Worm (Caenorhabditis elegans) whole organism, L4/young adult: ENCODE results near the gene Y26E6A.3.

Experiments
- W03F9.2 ChIP-seq: fragments of 150-350 bp; optimal IDR thresholded peaks from 2 replicates; lab custom pipeline; 2014; ENCODE audit warnings: missing biosample characterization, missing genetic modification characterization
- dao-5 ChIP-seq: sonication (generic microtip); optimal IDR thresholded peaks from 2 replicates; lab custom pipeline; 2016; ENCODE audit warnings: missing genotype, missing genetic modification characterization, moderate library complexity, missing compliant biosample characterization
- him-1 ChIP-seq: sonication (generic microtip); optimal IDR thresholded peaks from 2 replicates; lab custom pipeline; 2016; ENCODE audit warnings: missing genotype, missing genetic modification reagents, missing genetic modification characterization, missing compliant biosample characterization

DNA sequence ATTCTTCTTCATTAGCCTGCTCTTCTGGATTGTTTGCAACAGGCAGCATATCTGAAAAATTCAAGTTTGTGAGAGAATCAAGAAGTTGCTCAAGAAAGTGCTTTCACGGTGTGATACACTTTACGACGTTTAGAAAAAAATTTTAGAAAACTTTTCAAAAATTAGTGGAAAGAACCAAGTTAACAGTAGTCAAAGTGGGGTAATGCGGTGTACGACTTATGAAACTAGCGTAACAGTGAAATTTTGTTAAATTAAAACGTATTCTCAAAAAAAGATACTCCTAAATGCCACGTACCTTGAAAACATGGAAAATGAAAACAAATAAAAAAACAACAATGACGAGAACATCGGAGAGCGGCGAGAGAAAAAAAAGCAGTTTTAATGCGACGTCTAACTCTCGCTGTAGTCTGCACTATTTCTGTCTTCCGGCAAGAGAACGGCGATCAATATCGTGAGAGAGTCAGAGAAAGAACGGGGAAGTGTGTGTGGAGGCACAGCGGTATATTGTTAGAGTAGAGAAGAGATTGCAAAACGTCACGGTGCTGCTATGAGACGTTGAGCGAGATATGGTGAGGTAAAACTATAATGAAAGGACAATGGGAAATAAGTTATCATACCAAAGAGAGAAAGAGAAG is 7.5 kb upstream of the Y26E6A.3 start, which contains the start of gene ekl-5:
- TF ChIP-seq him-1 (tag; lab: Kevin White, UChicago) (no peak), dao-5 (no peak), W03F9.2 (peak; percentile 49)
